Worm (Caenorhabditis elegans): ENCODE data around the gene hlh-30.

Gene hlh-30

ce11 chrIV:4019836-4020235, 14.9 kb downstream of the hlh-30 start (continued):
- TF ChIP-seq daf-12 (tag; optimal IDR thresholded peaks at IDR 0.05) (no peak), nhr-28 (tag; optimal IDR thresholded peaks at IDR 0.05) (no peak), nhr-77 (tag; optimal IDR thresholded peaks at IDR 0.05) (no peak), elt-2 (tag; optimal IDR thresholded peaks at IDR 0.05) (peak; percentile 69), hmg-11 (tag; optimal IDR thresholded peaks at IDR 0.05) (peak; percentile 95), jun-1 (tag; optimal IDR thresholded peaks at IDR 0.05) (peak; percentile 52), tbx-2 (tag; optimal IDR thresholded peaks at IDR 0.05) (peak; percentile 23), unc-39 (tag; optimal IDR thresholded peaks at IDR 0.05) (no peak), pqm-1 (tag; optimal IDR thresholded peaks at IDR 0.05) (peak; percentile 30), ZK546.5 (tag; optimal IDR thresholded peaks at IDR 0.05) (no peak), zag-1 (tag; optimal IDR thresholded peaks at IDR 0.05) (no peak), nhr-23 (tag; optimal IDR thresholded peaks at IDR 0.05) (peak; percentile 20), elt-3 (tag; optimal IDR thresholded peaks at IDR 0.05) (no peak), ceh-16 (tag; optimal IDR thresholded peaks at IDR 0.05) (no peak), ceh-9 (tag; optimal IDR thresholded peaks at IDR 0.05) (no peak), snpc-4 (tag; optimal IDR thresholded peaks at IDR 0.05) (peak; percentile 43), elt-1 (tag; optimal IDR thresholded peaks at IDR 0.05) (no peak), eor-1 (tag; optimal IDR thresholded peaks at IDR 0.05) (no peak)

- TF ChIP-seq aly-2 (tag; optimal IDR thresholded peaks at IDR 0.05): no peak
- TF ChIP-seq ceh-82 (tag; optimal IDR thresholded peaks at IDR 0.05): no peak
- TF ChIP-seq elt-2 (tag; optimal IDR thresholded peaks at IDR 0.05): peak; percentile 47
- TF ChIP-seq fkh-2 (tag; optimal IDR thresholded peaks at IDR 0.05): no peak
- no peak for TF ChIP-seq pqm-1 (tag; optimal IDR thresholded peaks at IDR 0.05)
- TF ChIP-seq nhr-67 (tag; optimal IDR thresholded peaks at IDR 0.05): no peak
- no peak for TF ChIP-seq ZK546.5 (tag; optimal IDR thresholded peaks at IDR 0.05)
- TF ChIP-seq lsy-12 (tag; optimal IDR thresholded peaks at IDR 0.05): no peak
- no peak for TF ChIP-seq lin-39 (tag; optimal IDR thresholded peaks at IDR 0.05)
- TF ChIP-seq egl-5 (tag; optimal IDR thresholded peaks at IDR 0.05): peak; percentile 33
- TF ChIP-seq ama-1 (optimal IDR thresholded peaks at IDR 0.05): peak; percentile 11
- TF ChIP-seq jun-1 (tag; optimal IDR thresholded peaks at IDR 0.05): no peak
- no peak for TF ChIP-seq R02D3.7 (tag; optimal IDR thresholded peaks at IDR 0.05)
- TF ChIP-seq hmg-11 (tag; optimal IDR thresholded peaks at IDR 0.05): no peak
- no peak for TF ChIP-seq unc-62 (GFP tag; optimal IDR thresholded peaks at IDR 0.05)
- TF ChIP-seq nhr-43 (tag; optimal IDR thresholded peaks at IDR 0.05; ENCODE audit: poor library complexity, severe bottlenecking): no peak
- TF ChIP-seq elt-1 (tag; optimal IDR thresholded peaks at IDR 0.05): no peak
- TF ChIP-seq skn-1 (tag; optimal IDR thresholded peaks at IDR 0.05): no peak
- no peak for TF ChIP-seq nhr-25 (tag; optimal IDR thresholded peaks at IDR 0.05)
These were observed 15.9 kb downstream of the hlh-30 start for ce11 chrIV:4018692-4019387.

DNA sequence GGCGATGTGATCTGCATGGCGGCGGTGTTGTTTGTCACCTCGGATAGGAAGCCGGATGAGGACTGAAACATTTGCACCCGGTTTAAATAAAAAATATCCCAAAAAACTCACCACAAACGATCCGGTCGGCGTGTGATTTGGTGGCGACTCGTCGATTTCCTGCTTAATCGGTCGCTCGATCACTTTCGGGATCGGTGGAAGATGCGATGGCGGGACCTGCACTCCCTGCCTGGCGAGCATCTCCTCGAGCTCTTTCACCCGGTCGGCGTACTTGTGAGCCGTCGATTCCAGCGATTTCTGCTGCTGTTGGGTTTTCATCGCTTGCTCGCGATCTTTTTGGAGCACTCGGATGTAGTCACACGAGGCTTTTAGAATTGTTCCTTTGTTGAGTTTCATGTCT, 18.0 kb downstream of the hlh-30 start:
- TF ChIP-seq unc-39 (tag; optimal IDR thresholded peaks at IDR 0.05): no peak
- no peak for TF ChIP-seq fkh-2 (tag; optimal IDR thresholded peaks at IDR 0.05)
- no peak for TF ChIP-seq hmg-11 (tag; optimal IDR thresholded peaks at IDR 0.05)
- no peak for TF ChIP-seq ceh-9 (tag; optimal IDR thresholded peaks at IDR 0.05)
- TF ChIP-seq ama-1 (optimal IDR thresholded peaks at IDR 0.05): no peak
- no peak for TF ChIP-seq elt-3 (tag; optimal IDR thresholded peaks at IDR 0.05)
- no peak for TF ChIP-seq mdl-1 (tag; optimal IDR thresholded peaks at IDR 0.05)
- TF ChIP-seq lin-15B (tag; optimal IDR thresholded peaks at IDR 0.05): no peak

DNA sequence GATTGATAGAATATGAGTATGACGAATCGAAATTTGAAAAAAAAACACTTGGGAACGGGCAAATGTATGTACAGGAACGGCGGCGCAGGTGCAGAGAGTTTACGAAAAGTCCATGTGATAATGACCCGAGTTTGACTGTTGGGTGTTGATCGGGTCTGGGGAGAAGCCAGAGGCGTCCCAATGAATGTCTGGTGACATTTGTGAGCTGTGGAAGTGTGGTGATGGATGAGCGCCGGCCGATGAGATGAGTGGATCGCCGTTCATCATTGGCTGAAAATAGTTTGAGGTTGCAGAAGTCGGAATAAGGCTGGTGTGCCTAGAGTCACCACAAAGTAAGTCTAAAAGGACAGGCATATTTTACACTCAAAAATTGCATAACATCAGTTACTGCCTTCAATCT, 19.1 kb downstream of the hlh-30 start:
- no peak for TF ChIP-seq mdl-1 (tag; optimal IDR thresholded peaks at IDR 0.05)
- TF ChIP-seq nhr-25 (tag; optimal IDR thresholded peaks at IDR 0.05): no peak
- TF ChIP-seq ztf-4 (tag; optimal IDR thresholded peaks at IDR 0.05): no peak
- TF ChIP-seq tbx-2 (tag; optimal IDR thresholded peaks at IDR 0.05): no peak
- no peak for TF ChIP-seq ztf-11 (tag; optimal IDR thresholded peaks at IDR 0.05)
- no peak for TF ChIP-seq fos-1 (tag; optimal IDR thresholded peaks at IDR 0.05)
- no peak for TF ChIP-seq pqm-1 (tag; optimal IDR thresholded peaks at IDR 0.05)
- no peak for TF ChIP-seq elt-3 (tag; optimal IDR thresholded peaks at IDR 0.05)

Measured in whole organism, L3 larva.